Worm (Caenorhabditis elegans): Measurements from ENCODE around the gene Y6E2A.10.

Gene Y6E2A.10

DNA sequence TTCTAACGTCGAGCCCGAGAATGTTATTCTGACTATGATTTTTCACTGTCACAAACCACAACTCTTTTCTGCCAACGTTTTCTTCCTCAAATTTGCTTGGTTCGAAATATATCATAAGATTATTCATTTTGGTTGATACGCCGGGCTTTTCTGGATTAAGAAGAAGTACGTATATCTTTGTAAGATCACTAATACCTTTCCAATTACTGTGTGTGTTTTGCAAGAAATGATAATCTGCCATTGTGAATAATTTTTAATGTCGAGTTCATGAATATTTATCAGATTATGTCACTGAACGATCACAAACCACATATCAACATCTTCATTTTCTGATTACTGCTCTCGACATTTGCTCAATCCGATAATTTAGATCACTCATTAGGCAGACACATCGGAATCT lies 44.8 kb downstream of the Y6E2A.10 start, which contains the start of gene nhr-196:
nhr-196 (plus strand) TSS at position 118 of the 400 bp plus-strand sequence.
- TF ChIP-seq pha-4 (tag; optimal IDR thresholded peaks at IDR 0.05) (no peak), pqm-1 (tag; optimal IDR thresholded peaks at IDR 0.05) (no peak), nhr-76 (tag; optimal IDR thresholded peaks at IDR 0.05) (no peak), ztf-11 (tag; optimal IDR thresholded peaks at IDR 0.05) (no peak), elt-1 (tag; optimal IDR thresholded peaks at IDR 0.05) (no peak), daf-12 (tag; optimal IDR thresholded peaks at IDR 0.05) (no peak), lsy-12 (tag; optimal IDR thresholded peaks at IDR 0.05) (no peak), egl-27 (tag; optimal IDR thresholded peaks at IDR 0.05) (no peak), zag-1 (tag; optimal IDR thresholded peaks at IDR 0.05) (no peak), elt-3 (tag; optimal IDR thresholded peaks at IDR 0.05) (no peak)

Data from whole organism, L3 larva.